Fruit fly (Drosophila melanogaster): Measurements from ENCODE around the gene CG9784.

The CG9784 gene

DNA sequence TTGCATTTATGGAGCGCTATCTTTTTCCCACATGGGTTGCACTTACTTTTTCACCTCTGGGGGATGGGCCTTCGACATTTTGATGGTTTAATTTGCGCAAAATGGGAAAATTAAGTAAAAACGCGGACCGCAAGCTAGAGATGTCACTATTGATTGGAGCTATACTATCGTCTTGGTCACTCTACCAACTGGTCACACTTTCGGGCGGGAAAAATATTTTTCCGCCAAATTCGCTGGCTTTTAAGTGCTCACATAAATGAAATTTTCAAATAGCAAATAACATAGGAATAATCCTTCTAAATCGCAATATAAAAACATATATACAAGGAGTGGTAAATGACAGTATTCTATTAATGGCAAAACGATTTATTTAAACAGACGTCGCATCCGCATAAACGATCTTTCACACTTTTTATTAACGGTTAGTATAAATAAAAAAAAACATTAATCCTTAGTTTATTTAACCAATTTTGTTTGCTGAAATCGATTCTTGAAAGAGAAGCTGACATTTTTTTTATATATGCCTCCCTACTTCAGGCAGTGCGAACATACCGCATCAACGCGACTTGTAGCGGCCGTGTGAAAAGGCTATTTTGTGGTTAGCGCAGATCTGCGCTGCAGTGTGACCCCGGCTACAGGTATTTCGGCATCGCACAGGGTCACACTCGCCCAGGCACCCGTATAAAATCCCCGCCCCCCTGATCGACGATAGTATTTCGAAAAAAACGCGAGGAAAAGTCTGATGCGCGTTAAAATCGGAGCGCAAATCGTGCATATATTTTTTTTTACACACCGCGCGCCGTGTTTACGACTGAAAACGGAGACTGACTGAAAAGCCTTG, 41.5 kb upstream of the CG9784 start, which contains the start of the genes SNRPG and mthl1 (continued):
- TF ChIP-seq CG11696 (GFP tag; IDR thresholded peaks at IDR 0.05) (peak; percentile 76), Dfd (GFP tag; optimal IDR thresholded peaks at IDR 0.05) (peak in 1 of 2 experiments; percentile 65), gsb-n (tag; optimal IDR thresholded peaks at IDR 0.05) (peak; percentile 55), D19A (tag; optimal IDR thresholded peaks at IDR 0.05) (no peak), CG13894 (tag; optimal IDR thresholded peaks at IDR 0.05) (peak; percentile 63), corto (GFP tag; optimal IDR thresholded peaks at IDR 0.05) (no peak), lbe (GFP tag; optimal IDR thresholded peaks at IDR 0.05) (no peak), CrebB (tag; optimal IDR thresholded peaks at IDR 0.05) (peak; percentile 47), stwl (tag; optimal IDR thresholded peaks at IDR 0.05) (peak; percentile 45), CG7556 (GFP tag; optimal IDR thresholded peaks at IDR 0.05) (peak; percentile 61), CoRest (tag; optimal IDR thresholded peaks at IDR 0.05) (peak; percentile 85), CG12744 (GFP tag; optimal IDR thresholded peaks at IDR 0.05) (peak; percentile 3), D19B (GFP tag; optimal IDR thresholded peaks at IDR 0.05) (peak; percentile 70), CG12219 (GFP tag; optimal IDR thresholded peaks at IDR 0.05) (peak; percentile 23), ranshi (GFP tag; IDR thresholded peaks at IDR 0.05) (peak; percentile 94), CG2875 (GFP tag; optimal IDR thresholded peaks at IDR 0.05) (no peak), CG3281 (GFP tag; optimal IDR thresholded peaks at IDR 0.05) (peak; percentile 53), Oaz (GFP tag; IDR thresholded peaks at IDR 0.05) (peak; percentile 85), H2.0 (GFP tag; IDR thresholded peaks at IDR 0.05) (peak; percentile 93), CG4282 (GFP tag; optimal IDR thresholded peaks at IDR 0.05) (peak; percentile 52), fu2 (GFP tag; optimal IDR thresholded peaks at IDR 0.05) (peak; percentile 75), CG16863 (GFP tag; optimal IDR thresholded peaks at IDR 0.05) (peak; percentile 51), NK7.1 (GFP tag; optimal IDR thresholded peaks at IDR 0.05) (peak; percentile 58), fd96Cb (tag; optimal IDR thresholded peaks at IDR 0.05) (peak; percentile 74), BtbVII (GFP tag; optimal IDR thresholded peaks at IDR 0.05) (no peak), CG6654 (GFP tag; optimal IDR thresholded peaks at IDR 0.05) (peak; percentile 24), CG2678 (tag; optimal IDR thresholded peaks at IDR 0.05) (peak; percentile 78), ftz-f1 (GFP tag; optimal IDR thresholded peaks at IDR 0.05) (no peak), pros (GFP tag; optimal IDR thresholded peaks at IDR 0.05) (no peak), CG9932 (GFP tag; IDR thresholded peaks at IDR 0.05) (peak; percentile 95), CG11093 (GFP tag; IDR thresholded peaks at IDR 0.05) (peak; percentile 91), zfh2 (GFP tag; optimal IDR thresholded peaks at IDR 0.05) (peak; percentile 88), CG4404 (GFP tag; IDR thresholded peaks at IDR 0.05) (peak; percentile 86), Ssrp (tag; optimal IDR thresholded peaks at IDR 0.05) (peak; percentile 79), Atf6 (GFP tag; IDR thresholded peaks at IDR 0.05) (peak; percentile 84), cato (GFP tag; optimal IDR thresholded peaks at IDR 0.05; ENCODE audit: borderline replicate concordance) (peak; percentile 62), CG31388 (GFP tag; optimal IDR thresholded peaks at IDR 0.05) (peak; percentile 68), Adf1 (GFP tag; IDR thresholded peaks at IDR 0.05) (peak; percentile 68), CG17612 (GFP tag; IDR thresholded peaks at IDR 0.05) (peak; percentile 85), CG10979 (tag; optimal IDR thresholded peaks at IDR 0.05) (peak; percentile 47), Gug (GFP tag; IDR thresholded peaks at IDR 0.05) (peak; percentile 98), NFAT (GFP tag; IDR thresholded peaks at IDR 0.05) (peak; percentile 96), exex (tag; optimal IDR thresholded peaks at IDR 0.05) (no peak), B-H2 (GFP tag; optimal IDR thresholded peaks at IDR 0.05) (peak; percentile 59), CG1602 (GFP tag; optimal IDR thresholded peaks at IDR 0.05) (peak; percentile 80), lola (GFP tag; optimal IDR thresholded peaks at IDR 0.05) (peak in 2 of 3 experiments; percentile 55 to 74), pb (GFP tag; optimal IDR thresholded peaks at IDR 0.05) (peak; percentile 49), Optix (GFP tag; IDR thresholded peaks at IDR 0.05) (peak; percentile 89), tin (GFP tag; optimal IDR thresholded peaks at IDR 0.05) (peak; percentile 84)
